Worm (Caenorhabditis elegans) whole organism, mixed stage, embryonic: Measurements from ENCODE around the gene ndub-11.

ENCODE experiments used
- elt-1 ChIP-seq: sonication (generic microtip); optimal IDR thresholded peaks from 2 replicates; lab custom pipeline; 2017; ENCODE audit warnings: missing genetic modification characterization, mild to moderate bottlenecking, missing compliant biosample characterization, antibody characterized with exemption, moderate library complexity, borderline replicate concordance; ENCODE audit not compliant: insufficient read depth
- elt-3 ChIP-seq: fragments of 150-350 bp; optimal IDR thresholded peaks from 2 replicates; lab custom pipeline; 2014; ENCODE audit warnings: missing biosample characterization, missing genetic modification characterization
- lin-13 ChIP-seq: fragments of 150-350 bp; optimal IDR thresholded peaks from 2 replicates; lab custom pipeline; 2014; ENCODE audit warnings: missing biosample characterization, missing genetic modification characterization
- lsy-2 ChIP-seq: fragments of 150-350 bp; optimal IDR thresholded peaks from 2 replicates; lab custom pipeline; 2014; ENCODE audit warnings: missing biosample characterization, missing genetic modification characterization
- mep-1 ChIP-seq: fragments of 150-350 bp; optimal IDR thresholded peaks from 2 replicates; lab custom pipeline; 2017; ENCODE audit warnings: missing biosample characterization, missing genetic modification reagents, missing genetic modification characterization, inconsistent platforms
- mls-2 ChIP-seq: sonication (generic microtip); optimal IDR thresholded peaks from 2 replicates; lab custom pipeline; 2016; ENCODE audit warnings: mild to moderate bottlenecking, missing genetic modification characterization, moderate library complexity, missing compliant biosample characterization
- nhr-12 ChIP-seq: fragments of 150-350 bp; optimal IDR thresholded peaks from 2 replicates; lab custom pipeline; 2014; ENCODE audit warnings: missing biosample characterization, missing genetic modification characterization
- nhr-2 ChIP-seq: fragments of 150-350 bp; optimal IDR thresholded peaks from 2 replicates; lab custom pipeline; 2014; ENCODE audit warnings: missing biosample characterization, missing genetic modification characterization
- nhr-237 ChIP-seq: fragments of 150-350 bp; optimal IDR thresholded peaks from 2 replicates; lab custom pipeline; 2014; ENCODE audit warnings: missing biosample characterization, missing genetic modification characterization
- nhr-76 ChIP-seq: sonication (generic microtip); optimal IDR thresholded peaks from 2 replicates; lab custom pipeline; 2017; ENCODE audit warnings: missing biosample characterization, missing genetic modification characterization
- pha-4 ChIP-seq: fragments of 150-350 bp; optimal IDR thresholded peaks from 2 replicates; lab custom pipeline; 2018; ENCODE audit warnings: missing biosample characterization, missing genetic modification reagents, missing genetic modification characterization
- unc-39 ChIP-seq: fragments of 150-350 bp; optimal IDR thresholded peaks from 2 replicates; lab custom pipeline; 2014; ENCODE audit warnings: missing biosample characterization, missing genetic modification characterization
- ztf-11 ChIP-seq: fragments of 150-350 bp; optimal IDR thresholded peaks from 2 replicates; lab custom pipeline; 2014; ENCODE audit warnings: missing biosample characterization, missing genetic modification characterization

DNA sequence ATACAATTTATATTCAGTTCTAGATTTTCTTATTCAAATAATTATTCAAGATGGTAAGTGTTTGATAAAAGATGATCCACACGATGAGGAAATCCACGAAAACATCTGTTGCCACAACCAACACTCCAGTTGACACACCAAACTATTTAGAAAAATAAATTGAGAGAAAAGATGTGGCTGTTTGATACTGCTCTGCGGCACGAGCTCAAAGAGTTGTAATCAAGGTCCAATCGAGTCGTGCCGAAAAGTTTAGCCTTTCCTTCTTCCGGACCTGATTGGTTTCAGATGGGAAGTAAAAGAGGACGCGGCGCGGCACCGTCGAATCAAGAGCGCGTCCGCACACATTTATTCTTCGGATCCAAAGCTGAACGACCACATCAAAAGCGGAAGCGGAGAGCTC, 6.5 kb upstream of the ndub-11 start:
- TF ChIP-seq nhr-76 (tag; lab: Kevin White, UChicago) (no peak), unc-39 (tag; lab: Kevin White, UChicago) (no peak), mls-2 (tag; lab: Kevin White, UChicago) (no peak), mep-1 (no peak), elt-1 (tag; lab: Kevin White, UChicago) (no peak), nhr-237 (no peak), nhr-2 (tag; lab: Kevin White, UChicago) (no peak), lin-13 (tag; lab: Kevin White, UChicago) (no peak), lsy-2 (tag; lab: Kevin White, UChicago) (no peak), ztf-11 (no peak), elt-3 (tag; lab: Kevin White, UChicago) (no peak), pha-4 (no peak), nhr-12 (tag; lab: Kevin White, UChicago) (no peak)
